Fruit fly (Drosophila melanogaster) whole organism, wandering third instar larva: Measurements from ENCODE around the gene CG31287.
A peak's percentile ranks its signal among the peaks of the same experiment; 100 is the strongest.

Experiments
- Abd-B ChIP-seq: fragments of >200 bp; optimal IDR thresholded peaks from 2 replicates; lab custom pipeline; 2017; ENCODE audit warnings: missing biosample characterization, missing genetic modification characterization
- CG32264 ChIP-seq: fragments of 200-800 bp; sonication (Bioruptor generic); optimal IDR thresholded peaks from 2 replicates; lab custom pipeline; 2016; ENCODE audit warnings: missing biosample characterization, missing genetic modification characterization
- CG9705 ChIP-seq: fragments of 200-800 bp; sonication (Bioruptor generic); optimal IDR thresholded peaks from 2 replicates; lab custom pipeline; 2018; ENCODE audit warnings: missing biosample characterization, mild to moderate bottlenecking, missing genetic modification characterization
- CrebA ChIP-seq: fragments of 200-800 bp; sonication (Bioruptor generic); optimal IDR thresholded peaks from 2 replicates; lab custom pipeline; 2016; ENCODE audit warnings: missing biosample characterization, mild to moderate bottlenecking, missing genetic modification characterization, borderline replicate concordance
- Dfd ChIP-seq: fragments of >200 bp; optimal IDR thresholded peaks from 2 replicates; lab custom pipeline; 2017; ENCODE audit warnings: missing biosample characterization, missing genetic modification characterization
- Dif ChIP-seq: fragments of 200-275, 200-300 bp; sonication (Bioruptor generic); optimal IDR thresholded peaks from 2 replicates; lab custom pipeline; 2018; ENCODE audit warnings: missing biosample characterization, missing genetic modification characterization; ENCODE audit not compliant: partially characterized antibody
- HLH106 ChIP-seq: fragments of 200-800 bp; optimal IDR thresholded peaks from 3 replicates; lab custom pipeline; 2019; ENCODE audit warnings: missing biosample characterization, mild to moderate bottlenecking, missing genetic modification characterization, moderate library complexity
- Hr78 ChIP-seq: fragments of >200 bp; optimal IDR thresholded peaks from 2 replicates; lab custom pipeline; 2017; ENCODE audit warnings: missing biosample characterization, missing genetic modification characterization
- Hr83 ChIP-seq: fragments of 200-300 bp; sonication (Bioruptor generic); optimal IDR thresholded peaks from 2 replicates; lab custom pipeline; 2016; ENCODE audit warnings: missing biosample characterization, mild to moderate bottlenecking, missing genetic modification characterization, moderate library complexity; ENCODE audit not compliant: poor library complexity, severe bottlenecking
- OdsH ChIP-seq: fragments of 200-800 bp; sonication (Bioruptor generic); optimal IDR thresholded peaks from 2 replicates; lab custom pipeline; 2016; ENCODE audit warnings: missing biosample characterization, mild to moderate bottlenecking, missing genetic modification characterization
- Rel ChIP-seq, 2 experiments: fragments of 200-800 bp; sonication (Bioruptor generic) in 1 of 2; optimal IDR thresholded peaks; 2 replicates in 1 of 2; 3 replicates in 1 of 2; lab custom pipeline; 2016 to 2019; ENCODE audit warnings: mild to moderate bottlenecking in 2 of 2, missing biosample characterization in 2 of 2, missing genetic modification characterization in 2 of 2, moderate library complexity in 1 of 2
- Sp1 ChIP-seq: fragments of 200-800 bp; sonication (Bioruptor generic); optimal IDR thresholded peaks from 3 replicates; lab custom pipeline; 2019; ENCODE audit warnings: missing biosample characterization, mild to moderate bottlenecking, missing genetic modification characterization, moderate library complexity
- br ChIP-seq: fragments of 200-800 bp; sonication (Bioruptor generic); optimal IDR thresholded peaks from 2 replicates; lab custom pipeline; 2016; ENCODE audit warnings: missing biosample characterization, missing genetic modification characterization
- brk ChIP-seq: fragments of 200-800 bp; sonication (Bioruptor generic); optimal IDR thresholded peaks from 2 replicates; lab custom pipeline; 2016; ENCODE audit warnings: missing biosample characterization, mild to moderate bottlenecking, missing genetic modification characterization
- dl ChIP-seq, 2 experiments: fragments of 175-275, 200-275 bp in 1 of 2; fragments of 200-275 bp in 1 of 2; sonication (Bioruptor generic); optimal IDR thresholded peaks; lab custom pipeline; 2018; ENCODE audit warnings: mild to moderate bottlenecking in 2 of 2, missing biosample characterization in 2 of 2, missing genetic modification characterization in 2 of 2, moderate library complexity in 2 of 2; ENCODE audit not compliant: partially characterized antibody in 2 of 2, insufficient read depth in 1 of 2
- dmrt93B ChIP-seq: fragments of 200-800 bp; sonication (Bioruptor generic); optimal IDR thresholded peaks from 2 replicates; lab custom pipeline; 2018; ENCODE audit warnings: missing biosample characterization, mild to moderate bottlenecking, missing genetic modification characterization
- ey ChIP-seq: fragments of 200-800 bp; sonication (Bioruptor generic); optimal IDR thresholded peaks from 2 replicates; lab custom pipeline; 2016; ENCODE audit warnings: missing biosample characterization, missing genetic modification characterization
- foxo ChIP-seq, 2 experiments: fragments of 200-800 bp; sonication (Bioruptor generic); optimal IDR thresholded peaks; 2 replicates in 1 of 2; 3 replicates in 1 of 2; lab custom pipeline; 2016 to 2017; ENCODE audit warnings: missing biosample characterization in 2 of 2, missing genetic modification characterization in 2 of 2
- fru ChIP-seq: fragments of 200-800 bp; sonication (Bioruptor generic); optimal IDR thresholded peaks from 3 replicates; lab custom pipeline; 2016; ENCODE audit warnings: missing biosample characterization, mild to moderate bottlenecking, missing genetic modification characterization
- h ChIP-seq: fragments of 200-800 bp; sonication (Bioruptor generic); optimal IDR thresholded peaks from 3 replicates; lab custom pipeline; 2016; ENCODE audit warnings: missing biosample characterization, mild to moderate bottlenecking, missing genetic modification characterization
- jim ChIP-seq: fragments of 175-275, 200-325 bp; sonication (Bioruptor generic); optimal IDR thresholded peaks from 2 replicates; lab custom pipeline; 2016; ENCODE audit warnings: missing biosample characterization, mild to moderate bottlenecking, missing genetic modification characterization
- pan ChIP-seq: fragments of >200 bp; optimal IDR thresholded peaks from 2 replicates; lab custom pipeline; 2017
- psq ChIP-seq: fragments of 200-800 bp; sonication (Bioruptor generic); optimal IDR thresholded peaks from 3 replicates; lab custom pipeline; 2017; ENCODE audit warnings: missing biosample characterization, mild to moderate bottlenecking, missing genetic modification characterization, moderate library complexity
- rgr ChIP-seq: fragments of 200-800 bp; sonication (Bioruptor generic); optimal IDR thresholded peaks from 3 replicates; lab custom pipeline; 2016; ENCODE audit warnings: missing biosample characterization, mild to moderate bottlenecking, missing genetic modification characterization
- sage ChIP-seq: fragments of 200-800 bp; sonication (Bioruptor generic); optimal IDR thresholded peaks from 2 replicates; lab custom pipeline; 2016; ENCODE audit warnings: missing biosample characterization, mild to moderate bottlenecking, missing genetic modification characterization
- sv ChIP-seq: fragments of 200-800 bp; sonication (Bioruptor generic); optimal IDR thresholded peaks from 3 replicates; lab custom pipeline; 2016; ENCODE audit warnings: missing biosample characterization, missing genetic modification characterization
- woc ChIP-seq: sonication (Bioruptor generic); optimal IDR thresholded peaks from 2 replicates; lab custom pipeline; 2016; ENCODE audit warnings: missing biosample characterization, mild to moderate bottlenecking, missing genetic modification characterization

CG31287 gene

DNA sequence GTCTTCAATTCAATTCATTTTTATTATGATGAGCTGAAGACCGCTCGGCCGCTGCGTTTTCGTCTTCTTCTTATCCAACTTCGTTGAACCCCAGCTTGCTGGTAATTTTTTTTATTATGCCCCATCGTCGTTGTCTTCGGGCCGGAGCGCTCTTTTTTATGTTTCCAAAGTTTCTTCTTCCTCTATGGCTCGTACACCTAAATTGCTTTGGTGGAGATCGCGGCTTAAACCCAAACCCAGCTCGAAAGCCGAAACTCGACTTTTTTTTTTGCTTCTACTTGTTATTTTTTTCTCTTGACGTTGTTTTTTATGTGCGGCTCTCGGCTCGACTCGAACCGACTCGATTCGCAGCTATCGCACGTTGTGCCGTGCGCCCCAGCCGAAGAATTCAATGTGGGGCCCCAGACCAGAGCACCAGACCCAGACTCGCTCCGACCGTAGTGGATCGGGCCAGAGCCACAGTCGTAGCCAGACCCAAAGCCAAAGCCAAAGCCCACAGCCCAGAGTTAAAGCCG lies 49.8 kb downstream of the CG31287 start:
- TF ChIP-seq brk (GFP tag; lab: Kevin White, UChicago) = no peak
- no peak for TF ChIP-seq foxo (GFP tag; optimal IDR thresholded peaks at IDR 0.05; lab: Kevin White, UChicago)
- TF ChIP-seq Rel (GFP tag; optimal IDR thresholded peaks at IDR 0.05; lab: Kevin White, UChicago) = peak; percentile 56
- peak; percentile 18 for TF ChIP-seq Rel (tag; optimal IDR thresholded peaks at IDR 0.05; lab: Kevin White, UChicago)
- peak; percentile 5 for TF ChIP-seq jim (GFP tag; lab: Kevin White, UChicago)
- TF ChIP-seq CrebA (GFP tag; lab: Kevin White, UChicago) = peak; percentile 64
- peak; percentile 76 for TF ChIP-seq Hr83 (GFP tag; lab: Kevin White, UChicago)
- TF ChIP-seq Abd-B (GFP tag; lab: Kevin White, UChicago) = no peak
- no peak for TF ChIP-seq h (GFP tag; lab: Kevin White, UChicago)
- no peak for TF ChIP-seq CG32264
- TF ChIP-seq dmrt93B (GFP tag; lab: Kevin White, UChicago) = no peak
- TF ChIP-seq CG9705 (GFP tag; lab: Kevin White, UChicago) = no peak
- TF ChIP-seq sv (GFP tag; lab: Kevin White, UChicago) = no peak

- TF ChIP-seq HLH106 (peak; percentile 85), Abd-B (GFP tag; lab: Kevin White, UChicago) (no peak), Sp1 (peak; percentile 90), dmrt93B (GFP tag; lab: Kevin White, UChicago) (peak; percentile 71), ey (GFP tag; lab: Kevin White, UChicago) (peak; percentile 24), foxo (GFP tag; optimal IDR thresholded peaks at IDR 0.05; lab: Kevin White, UChicago) (peak in 1 of 2 experiments; percentile 86), woc (GFP tag; lab: Kevin White, UChicago) (peak; percentile 48), OdsH (GFP tag; lab: Kevin White, UChicago) (peak; percentile 78), h (GFP tag; lab: Kevin White, UChicago) (peak; percentile 59), CG9705 (GFP tag; lab: Kevin White, UChicago) (peak; percentile 42), pan (no peak), psq (GFP tag; lab: Kevin White, UChicago) (peak; percentile 81), jim (GFP tag; lab: Kevin White, UChicago) (no peak), sv (GFP tag; lab: Kevin White, UChicago) (peak; percentile 63), br (no peak), sage (GFP tag; lab: Kevin White, UChicago) (peak; percentile 22), rgr (GFP tag; lab: Kevin White, UChicago) (peak; percentile 68), Hr78 (no peak), fru (peak; percentile 51)
- TF ChIP-seq, all 38 proteins: peak for 14
Observed at dm6 chr3R:16253427-16253883, 50.3 kb downstream of the CG31287 start.

- TF ChIP-seq Dfd (no peak), CG32264 (no peak), dl (GFP tag; optimal IDR thresholded peaks at IDR 0.05; lab: Kevin White, UChicago; ENCODE audit: insufficient read depth in 1 of 2, partially characterized antibody in 2 of 2) (peak in 1 of 2 experiments; percentile 18), Rel (GFP tag; optimal IDR thresholded peaks at IDR 0.05; lab: Kevin White, UChicago) (peak; percentile 41), Rel (tag; optimal IDR thresholded peaks at IDR 0.05; lab: Kevin White, UChicago) (peak; percentile 12), Dif (peak; percentile 31)
Observed at dm6 chr3R:16253974-16254408, 50.8 kb downstream of the CG31287 start.
